Fruit fly (Drosophila melanogaster) whole organism, adult: ENCODE results near the gene CG4957.

Experiments
- CG11617 ChIP-seq: fragments of 200-800 bp; sonication (Bioruptor generic); optimal IDR thresholded peaks from 2 replicates; lab custom pipeline; 2017; ENCODE audit warnings: mild to moderate bottlenecking, missing biosample characterization, missing genetic modification reagents, missing genetic modification characterization
- CG12768 ChIP-seq: fragments of 200-800 bp; sonication (Bioruptor generic); optimal IDR thresholded peaks from 2 replicates; lab custom pipeline; 2017; ENCODE audit warnings: missing biosample characterization, missing genetic modification characterization, mild to moderate bottlenecking, moderate library complexity, missing genetic modification reagents
- CG14711 ChIP-seq: fragments of 200-800 bp; sonication (Bioruptor generic); optimal IDR thresholded peaks from 2 replicates; lab custom pipeline; 2018; ENCODE audit warnings: missing biosample characterization, mild to moderate bottlenecking, missing genetic modification characterization, moderate library complexity
- CG1620 ChIP-seq: fragments of 200-800 bp; sonication (Bioruptor generic); optimal IDR thresholded peaks from 2 replicates; lab custom pipeline; 2016; ENCODE audit warnings: missing biosample characterization, missing genetic modification characterization
- CG33017 ChIP-seq: fragments of 200-800 bp; sonication (Bioruptor generic); optimal IDR thresholded peaks from 2 replicates; lab custom pipeline; 2018; ENCODE audit warnings: missing biosample characterization, mild to moderate bottlenecking, missing genetic modification characterization, moderate library complexity
- CG5204 ChIP-seq: fragments of 200-800 bp; sonication (Bioruptor generic); optimal IDR thresholded peaks from 2 replicates; lab custom pipeline; 2016; ENCODE audit warnings: missing biosample characterization, missing genetic modification characterization
- CG7045 ChIP-seq: fragments of 200-800 bp; sonication (Bioruptor generic); optimal IDR thresholded peaks from 2 replicates; lab custom pipeline; 2017; ENCODE audit warnings: missing biosample characterization, mild to moderate bottlenecking, missing genetic modification characterization
- CG7101 ChIP-seq: fragments of 200-800 bp; sonication (Bioruptor generic); optimal IDR thresholded peaks from 2 replicates; lab custom pipeline; 2018; ENCODE audit warnings: missing biosample characterization, mild to moderate bottlenecking, missing genetic modification characterization, moderate library complexity
- Clk ChIP-seq: fragments of 200-800 bp; sonication (Bioruptor generic); optimal IDR thresholded peaks from 2 replicates; lab custom pipeline; 2017; ENCODE audit warnings: missing biosample characterization, missing genetic modification characterization
- Crg-1 ChIP-seq: fragments of 200-800 bp; sonication (Bioruptor generic); optimal IDR thresholded peaks from 2 replicates; lab custom pipeline; 2016; ENCODE audit warnings: missing biosample characterization, missing genetic modification characterization
- Hr96 ChIP-seq: fragments of 200-800 bp; sonication (Bioruptor generic); optimal IDR thresholded peaks from 2 replicates; lab custom pipeline; 2016; ENCODE audit warnings: missing biosample characterization, missing genetic modification characterization
- Mnt ChIP-seq: fragments of 200-800 bp; sonication (Bioruptor generic); optimal IDR thresholded peaks from 2 replicates; lab custom pipeline; 2016; ENCODE audit warnings: missing biosample characterization, mild to moderate bottlenecking, missing genetic modification characterization
- bab1 ChIP-seq: fragments of 200-800 bp; sonication (Bioruptor generic); optimal IDR thresholded peaks from 3 replicates; lab custom pipeline; 2019; ENCODE audit warnings: missing biosample characterization, mild to moderate bottlenecking, missing genetic modification characterization, moderate library complexity
- cic ChIP-seq: fragments of 200-800 bp; sonication (Bioruptor generic); optimal IDR thresholded peaks from 2 replicates; lab custom pipeline; 2017; ENCODE audit warnings: missing biosample characterization, mild to moderate bottlenecking, missing genetic modification characterization, moderate library complexity
- cnc ChIP-seq, 2 experiments: fragments of >200 bp; optimal IDR thresholded peaks; 2 replicates each; lab custom pipeline; 2017
- kay ChIP-seq: fragments of 200-800 bp; sonication (Bioruptor generic); peaks from one replicate; lab custom pipeline; 2016; ENCODE audit warnings: missing biosample characterization, missing genetic modification characterization, borderline replicate concordance
- ovo ChIP-seq: fragments of 200-800 bp; sonication (Bioruptor generic); optimal IDR thresholded peaks from 2 replicates; lab custom pipeline; 2016; ENCODE audit warnings: missing biosample characterization, missing genetic modification characterization
- pad ChIP-seq: fragments of 200-800 bp; sonication (Bioruptor generic); optimal IDR thresholded peaks from 3 replicates; lab custom pipeline; 2017; ENCODE audit warnings: missing biosample characterization, missing genetic modification characterization, mild to moderate bottlenecking, moderate library complexity, missing genetic modification reagents
- tj ChIP-seq: fragments of 200-800 bp; sonication (Bioruptor generic); optimal IDR thresholded peaks from 3 replicates; lab custom pipeline; 2017; ENCODE audit warnings: missing biosample characterization, mild to moderate bottlenecking, missing genetic modification characterization, moderate library complexity
- toe ChIP-seq: fragments of 200-800 bp; sonication (Bioruptor generic); optimal IDR thresholded peaks from 2 replicates; lab custom pipeline; 2016; ENCODE audit warnings: missing biosample characterization, missing genetic modification characterization

CG4957 gene

dm6 chr2L:10260750-10261493, 7.8 kb upstream of the CG4957 start, which contains the start of gene Pten:
Gene Pten, minus strand, starts transcription at chr2L:10261049.
- TF ChIP-seq kay (peak; percentile 91), tj (GFP tag; lab: Kevin White, UChicago) (peak; percentile 40), CG33017 (tag; lab: Kevin White, UChicago) (peak; percentile 28), toe (GFP tag; lab: Kevin White, UChicago) (no peak), CG5204 (no peak), bab1 (GFP tag; lab: Kevin White, UChicago) (peak; percentile 46), Mnt (GFP tag; lab: Kevin White, UChicago) (peak; percentile 21), cic (GFP tag; lab: Kevin White, UChicago) (no peak), Crg-1 (GFP tag; lab: Kevin White, UChicago) (no peak), CG7101 (tag; lab: Kevin White, UChicago) (peak; percentile 47), CG12768 (GFP tag; lab: Kevin White, UChicago) (peak; percentile 66), CG1620 (GFP tag; lab: Kevin White, UChicago) (no peak), Clk (GFP tag; lab: Kevin White, UChicago) (no peak), CG7045 (GFP tag; lab: Kevin White, UChicago) (peak; percentile 61), ovo (no peak), CG11617 (GFP tag; lab: Kevin White, UChicago) (peak; percentile 27), pad (GFP tag; lab: Kevin White, UChicago) (peak; percentile 12), CG14711 (tag; lab: Kevin White, UChicago) (peak; percentile 73), cnc (optimal IDR thresholded peaks at IDR 0.05; lab: Kevin White, UChicago) (no peak), Hr96 (no peak)

- no peak for TF ChIP-seq pad (GFP tag; lab: Kevin White, UChicago)
- TF ChIP-seq kay = peak; percentile 91
Observed at dm6 chr2L:10261774-10262173, 6.9 kb upstream of the CG4957 start.

dm6 chr2L:10263343-10263744, 5.3 kb upstream of the CG4957 start, which contains the start of gene Rsf1:
Gene Rsf1, minus strand, starts transcription at chr2L:10263554.
- TF ChIP-seq pad (GFP tag; lab: Kevin White, UChicago) (no peak), CG1620 (GFP tag; lab: Kevin White, UChicago) (no peak), CG5204 (no peak), tj (GFP tag; lab: Kevin White, UChicago) (no peak), CG7101 (tag; lab: Kevin White, UChicago) (no peak), CG14711 (tag; lab: Kevin White, UChicago) (no peak), cnc (optimal IDR thresholded peaks at IDR 0.05; lab: Kevin White, UChicago) (no peak), CG11617 (GFP tag; lab: Kevin White, UChicago) (no peak), toe (GFP tag; lab: Kevin White, UChicago) (no peak), Crg-1 (GFP tag; lab: Kevin White, UChicago) (no peak), ovo (no peak), cic (GFP tag; lab: Kevin White, UChicago) (no peak), CG33017 (tag; lab: Kevin White, UChicago) (no peak), Hr96 (no peak), CG12768 (GFP tag; lab: Kevin White, UChicago) (no peak), Clk (GFP tag; lab: Kevin White, UChicago) (no peak), CG7045 (GFP tag; lab: Kevin White, UChicago) (no peak)

dm6 chr2L:10263830-10264634, 4.6 kb upstream of the CG4957 start, which contains the start of gene REPTOR-BP:
Gene REPTOR-BP, plus strand, starts transcription at chr2L:10264125.
- TF ChIP-seq kay = peak; percentile 75
- TF ChIP-seq bab1 (GFP tag; lab: Kevin White, UChicago) = peak; percentile 46
- TF ChIP-seq Mnt (GFP tag; lab: Kevin White, UChicago) = no peak
- TF ChIP-seq CG7045 (GFP tag; lab: Kevin White, UChicago) = no peak
- peak; percentile 20 for TF ChIP-seq CG14711 (tag; lab: Kevin White, UChicago)
- no peak for TF ChIP-seq cic (GFP tag; lab: Kevin White, UChicago)
- no peak for TF ChIP-seq Crg-1 (GFP tag; lab: Kevin White, UChicago)
- TF ChIP-seq CG12768 (GFP tag; lab: Kevin White, UChicago) = no peak

dm6 chr2L:10265129-10265528, 3.5 kb upstream of the CG4957 start, which contains the start of gene Mob3:
Gene Mob3, plus strand, starts transcription at chr2L:10265336.
- TF ChIP-seq CG5204 (no peak), ovo (no peak), Hr96 (no peak), toe (GFP tag; lab: Kevin White, UChicago) (no peak), CG14711 (tag; lab: Kevin White, UChicago) (peak; percentile 37), kay (peak; percentile 41), cic (GFP tag; lab: Kevin White, UChicago) (no peak), CG7101 (tag; lab: Kevin White, UChicago) (peak; percentile 28), Crg-1 (GFP tag; lab: Kevin White, UChicago) (no peak), CG12768 (GFP tag; lab: Kevin White, UChicago) (no peak)
